Worm (Caenorhabditis elegans) whole organism, L2 larva: ENCODE measurements around the gene C17G1.14.
A peak's percentile ranks its signal among the peaks of the same experiment; 100 is the strongest.

Experiments
- egl-27 ChIP-seq: sonication (generic microtip); optimal IDR thresholded peaks from 3 replicates; lab custom pipeline; 2017; ENCODE audit warnings: missing biosample characterization, missing genetic modification reagents, missing genetic modification characterization
- fos-1 ChIP-seq: fragments of 150-350 bp; optimal IDR thresholded peaks from 2 replicates; lab custom pipeline; 2014; ENCODE audit warnings: missing biosample characterization, missing genetic modification characterization
- lin-11 ChIP-seq: fragments of 150-350 bp; sonication (generic microtip); optimal IDR thresholded peaks from 2 replicates; lab custom pipeline; 2014; ENCODE audit warnings: missing biosample characterization, missing genetic modification characterization, inconsistent platforms, mixed read lengths
- mbf-1 ChIP-seq: sonication (generic microtip); optimal IDR thresholded peaks from 2 replicates; lab custom pipeline; 2017; ENCODE audit warnings: missing biosample characterization, missing genetic modification characterization
- nhr-11 ChIP-seq: fragments of 150-350 bp; optimal IDR thresholded peaks from 2 replicates; lab custom pipeline; 2014; ENCODE audit warnings: missing biosample characterization, missing genetic modification characterization
- nhr-21 ChIP-seq: fragments of 150-350 bp; optimal IDR thresholded peaks from 2 replicates; lab custom pipeline; 2014; ENCODE audit warnings: missing biosample characterization, missing genetic modification characterization
- skn-1 ChIP-seq: sonication (generic microtip); optimal IDR thresholded peaks from 2 replicates; lab custom pipeline; 2017; ENCODE audit warnings: missing biosample characterization, missing genetic modification characterization
- snpc-4 ChIP-seq: fragments of 150-350 bp; optimal IDR thresholded peaks from 2 replicates; lab custom pipeline; 2014; ENCODE audit warnings: missing biosample characterization, missing genetic modification characterization
- unc-39 ChIP-seq: fragments of 150-350 bp; optimal IDR thresholded peaks from 2 replicates; lab custom pipeline; 2014; ENCODE audit warnings: missing biosample characterization, missing genetic modification characterization
- unc-62 ChIP-seq: fragments of 150-350 bp; optimal IDR thresholded peaks from 2 replicates; lab custom pipeline; 2014; ENCODE audit warnings: missing biosample characterization, missing genetic modification reagents, missing genetic modification characterization
- ztf-11 ChIP-seq: sonication (generic microtip); optimal IDR thresholded peaks from 2 replicates; lab custom pipeline; 2017; ENCODE audit warnings: missing biosample characterization, missing genetic modification characterization

DNA sequence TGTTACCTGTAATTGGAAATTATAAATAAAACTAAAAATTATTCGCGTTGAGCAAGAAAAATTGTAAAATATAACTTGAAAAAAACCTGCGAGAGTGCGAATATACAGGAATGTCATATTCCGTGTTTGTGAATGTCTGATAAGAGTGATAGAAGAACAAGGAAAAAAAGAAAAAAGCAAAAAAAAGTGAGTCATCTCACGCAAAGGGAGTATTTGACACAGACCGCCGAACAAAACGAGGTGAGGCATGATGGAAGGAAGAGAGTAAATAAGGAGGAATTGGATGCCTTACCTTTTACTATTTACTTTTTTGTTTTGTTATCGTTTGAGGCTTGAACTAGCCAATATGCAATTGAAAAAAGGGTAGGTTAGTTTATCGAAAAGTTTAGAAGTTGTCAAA is 46.3 kb upstream of the C17G1.14 start, which contains the start of gene F21G4.1:
- TF ChIP-seq fos-1 (peak; percentile 97), egl-27 (tag; lab: Kevin White, UChicago) (no peak), nhr-11 (tag; lab: Kevin White, UChicago) (no peak), unc-62 (no peak), unc-39 (tag; lab: Kevin White, UChicago) (no peak), snpc-4 (tag; lab: Kevin White, UChicago) (no peak), lin-11 (tag; lab: Kevin White, UChicago) (no peak), ztf-11 (tag; lab: Kevin White, UChicago) (no peak), skn-1 (tag; lab: Kevin White, UChicago) (no peak), nhr-21 (no peak), mbf-1 (tag; lab: Kevin White, UChicago) (no peak)
